Fruit fly (Drosophila melanogaster): ENCODE results near the gene CG15715.

CG15715 gene

DNA sequence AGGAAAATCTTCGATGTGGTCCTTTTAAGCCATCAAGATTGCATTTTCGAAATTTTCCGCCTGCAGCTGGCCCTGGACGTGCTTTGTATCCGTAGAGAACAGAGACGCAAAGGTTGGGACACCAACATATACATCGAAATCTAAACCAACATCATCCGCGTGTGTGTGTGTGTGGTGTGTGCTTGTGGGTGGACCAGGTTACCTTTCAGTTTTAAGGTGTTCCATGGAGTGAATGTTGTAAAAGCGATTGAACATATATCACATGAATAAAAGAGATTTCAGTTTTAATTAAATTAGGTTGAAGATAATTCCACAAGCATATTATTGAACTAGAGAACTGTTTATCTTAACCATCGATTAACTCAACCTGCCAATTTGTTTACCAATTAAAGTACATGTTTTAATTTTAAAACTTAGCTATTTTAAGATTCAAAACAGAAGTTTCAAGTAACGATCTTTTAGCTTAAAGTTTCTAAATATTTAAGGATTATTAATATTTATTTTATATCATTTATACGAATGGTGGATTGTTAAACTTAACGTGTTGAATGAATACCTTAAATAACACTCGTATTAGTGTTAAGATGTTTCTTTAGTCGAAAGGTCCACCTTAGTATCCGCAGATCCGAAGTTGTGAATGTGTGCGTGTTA lies 10.2 kb downstream of the CG15715 start (continued):
- TF ChIP-seq CG10321 (GFP tag; IDR thresholded peaks at IDR 0.05) = no peak
- peak; percentile 42 for TF ChIP-seq CHES-1-like (GFP tag; optimal IDR thresholded peaks at IDR 0.05)
- no peak for TF ChIP-seq ab (GFP tag; optimal IDR thresholded peaks at IDR 0.05)
- peak; percentile 85 for TF ChIP-seq CG2712 (tag; optimal IDR thresholded peaks at IDR 0.05)
- TF ChIP-seq CG5245 (GFP tag; optimal IDR thresholded peaks at IDR 0.05) = peak; percentile 35
- no peak for TF ChIP-seq prd (optimal IDR thresholded peaks at IDR 0.05)
- TF ChIP-seq prd (GFP tag; IDR thresholded peaks at IDR 0.05) = peak; percentile 39; the same call in 1 of the 3 replicates
- TF ChIP-seq sc (optimal IDR thresholded peaks at IDR 0.05) = no peak
- TF ChIP-seq sc (GFP tag; optimal IDR thresholded peaks at IDR 0.05) = peak; percentile 55
- TF ChIP-seq Nf-YB (GFP tag; optimal IDR thresholded peaks at IDR 0.05) = peak; percentile 69
- peak; percentile 93 for TF ChIP-seq CG7556 (GFP tag; optimal IDR thresholded peaks at IDR 0.05)
- no peak for TF ChIP-seq psq (GFP tag; optimal IDR thresholded peaks at IDR 0.05)
- no peak for TF ChIP-seq pum (GFP tag; optimal IDR thresholded peaks at IDR 0.05)
- TF ChIP-seq nerfin-1 (tag; optimal IDR thresholded peaks at IDR 0.05) = peak; percentile 58
- no peak for TF ChIP-seq CG10565 (GFP tag; optimal IDR thresholded peaks at IDR 0.05)
- TF ChIP-seq stc (GFP tag; IDR thresholded peaks at IDR 0.05) = peak; percentile 51; the same call in 1 of the 2 replicates
- TF ChIP-seq CG11085 (GFP tag; IDR thresholded peaks at IDR 0.05) = no peak
- peak; percentile 48 for TF ChIP-seq CG13123 (GFP tag; optimal IDR thresholded peaks at IDR 0.05)
- peak; percentile 71 for TF ChIP-seq Asciz (GFP tag; optimal IDR thresholded peaks at IDR 0.05)
- TF ChIP-seq pzg (GFP tag; optimal IDR thresholded peaks at IDR 0.05) = peak; percentile 40
- TF ChIP-seq CG8089 (GFP tag; optimal IDR thresholded peaks at IDR 0.05) = peak; percentile 30
- TF ChIP-seq sr (GFP tag; IDR thresholded peaks at IDR 0.05) = 0 out of 3 replicates have a peak, but pooled peaks have one; percentile 39
- peak; percentile 53 for TF ChIP-seq Vsx1 (GFP tag; optimal IDR thresholded peaks at IDR 0.05)
- TF ChIP-seq CG11456 (GFP tag; IDR thresholded peaks at IDR 0.05) = peak; percentile 77; the same call in 2 of the 3 replicates
- TF ChIP-seq Sox102F (GFP tag; optimal IDR thresholded peaks at IDR 0.05) = no peak
- peak; percentile 76 for TF ChIP-seq Rfx (GFP tag; IDR thresholded peaks at IDR 0.05)
- peak; percentile 77 for TF ChIP-seq CG6689 (GFP tag; IDR thresholded peaks at IDR 0.05)
- peak; percentile 62 for TF ChIP-seq nau (GFP tag; optimal IDR thresholded peaks at IDR 0.05)
- peak; percentile 80 for TF ChIP-seq CG11723 (GFP tag; optimal IDR thresholded peaks at IDR 0.05)
- peak; percentile 84 for TF ChIP-seq CG13775 (GFP tag; optimal IDR thresholded peaks at IDR 0.05)
- peak; percentile 50 for TF ChIP-seq kni (GFP tag; optimal IDR thresholded peaks at IDR 0.05)
- peak; percentile 61 for TF ChIP-seq slbo (GFP tag; IDR thresholded peaks at IDR 0.05)
- TF ChIP-seq dmrt11E (tag; optimal IDR thresholded peaks at IDR 0.05) = peak; percentile 37
- peak; percentile 15 for TF ChIP-seq ftz-f1 (GFP tag; optimal IDR thresholded peaks at IDR 0.05)
- TF ChIP-seq Optix (GFP tag; IDR thresholded peaks at IDR 0.05) = no peak
- TF ChIP-seq tx (GFP tag; optimal IDR thresholded peaks at IDR 0.05) = peak; percentile 49
- TF ChIP-seq sim (GFP tag; IDR thresholded peaks at IDR 0.05) = no peak
- peak; percentile 83 for TF ChIP-seq Fer3 (tag; optimal IDR thresholded peaks at IDR 0.05)
- no peak for TF ChIP-seq ssp (GFP tag; IDR thresholded peaks at IDR 0.05)
- TF ChIP-seq CG34376 (GFP tag; optimal IDR thresholded peaks at IDR 0.05) = peak; percentile 62
- TF ChIP-seq Tbp (GFP tag; optimal IDR thresholded peaks at IDR 0.05) = no peak
- peak; percentile 76 for TF ChIP-seq unpg (GFP tag; optimal IDR thresholded peaks at IDR 0.05)
- peak; percentile 29 for TF ChIP-seq CG11398 (GFP tag; optimal IDR thresholded peaks at IDR 0.05)
- TF ChIP-seq dmrt99B (tag; optimal IDR thresholded peaks at IDR 0.05) = peak; percentile 88
- TF ChIP-seq CG10979 (tag; optimal IDR thresholded peaks at IDR 0.05) = peak; percentile 66
- TF ChIP-seq sisA (GFP tag; IDR thresholded peaks at IDR 0.05) = no peak
- TF ChIP-seq CG6813 (GFP tag; optimal IDR thresholded peaks at IDR 0.05) = peak; percentile 76
- peak; percentile 62 for TF ChIP-seq Atf6 (GFP tag; IDR thresholded peaks at IDR 0.05)
- peak; percentile 45 for TF ChIP-seq luna (GFP tag; optimal IDR thresholded peaks at IDR 0.05)
- TF ChIP-seq sima (GFP tag; optimal IDR thresholded peaks at IDR 0.05) = no peak
- 0 out of 2 replicates have a peak, but pooled peaks have one; percentile 24 for TF ChIP-seq danr (GFP tag; IDR thresholded peaks at IDR 0.05)

All from whole organism, embryonic.